Worm (Caenorhabditis elegans) whole organism, L1 larva: ENCODE measurements around the gene try-13.

Source experiments
- aly-2 ChIP-seq: fragments of 150-350 bp; optimal IDR thresholded peaks from 2 replicates; lab custom pipeline; 2014; ENCODE audit warnings: missing biosample characterization, missing genetic modification characterization
- blmp-1 ChIP-seq: fragments of 150-350 bp; optimal IDR thresholded peaks from 2 replicates; lab custom pipeline; 2014; ENCODE audit warnings: missing biosample characterization, missing genetic modification characterization
- ceh-82 ChIP-seq, 3 experiments: fragments of 150-350 bp in 1 of 3; sonication (generic microtip) in 2 of 3; optimal IDR thresholded peaks; 2 replicates each; lab custom pipeline; 2014 to 2017; ENCODE audit warnings: missing biosample characterization in 3 of 3, missing genetic modification characterization in 3 of 3
- ces-1 ChIP-seq: fragments of 150-350 bp; optimal IDR thresholded peaks from 2 replicates; lab custom pipeline; 2014; ENCODE audit warnings: missing biosample characterization, missing genetic modification reagents, missing genetic modification characterization
- elt-3 ChIP-seq, 6 experiments: fragments of 150-350 bp in 1 of 6; sonication (generic microtip); optimal IDR thresholded peaks; 2 replicates each; lab custom pipeline; 2017 to 2018; ENCODE audit warnings: missing biosample characterization in 6 of 6, missing genetic modification characterization in 6 of 6, inconsistent platforms in 1 of 6
- fkh-10 ChIP-seq: sonication (generic microtip); optimal IDR thresholded peaks from 2 replicates; lab custom pipeline; 2017; ENCODE audit warnings: missing biosample characterization, missing genetic modification reagents, missing genetic modification characterization
- fos-1 ChIP-seq: fragments of 150-350 bp; optimal IDR thresholded peaks from 2 replicates; lab custom pipeline; 2014; ENCODE audit warnings: missing biosample characterization, missing genetic modification characterization
- lin-13 ChIP-seq: fragments of 150-350 bp; optimal IDR thresholded peaks from 2 replicates; lab custom pipeline; 2014; ENCODE audit warnings: missing biosample characterization, missing genetic modification reagents, missing genetic modification characterization
- lsy-2 ChIP-seq, 2 experiments: fragments of 150-350 bp; optimal IDR thresholded peaks; 2 replicates each; lab custom pipeline; 2014; ENCODE audit warnings: missing biosample characterization in 2 of 2, missing genetic modification characterization in 2 of 2
- nhr-11 ChIP-seq: fragments of 150-350 bp; optimal IDR thresholded peaks from 2 replicates; lab custom pipeline; 2014; ENCODE audit warnings: missing biosample characterization, missing genetic modification characterization
- nhr-12 ChIP-seq: sonication (generic microtip); optimal IDR thresholded peaks from 2 replicates; lab custom pipeline; 2017; ENCODE audit warnings: missing biosample characterization, missing genetic modification characterization
- pqm-1 ChIP-seq: sonication (generic microtip); optimal IDR thresholded peaks from 3 replicates; lab custom pipeline; 2017; ENCODE audit warnings: missing biosample characterization, missing genetic modification characterization
- sptf-1 ChIP-seq: fragments of 150-350 bp; optimal IDR thresholded peaks from 2 replicates; lab custom pipeline; 2014; ENCODE audit warnings: missing biosample characterization, missing genetic modification characterization
- unc-86 ChIP-seq: sonication (generic microtip); optimal IDR thresholded peaks from 2 replicates; lab custom pipeline; 2016; ENCODE audit warnings: missing genetic modification characterization, missing compliant biosample characterization

DNA sequence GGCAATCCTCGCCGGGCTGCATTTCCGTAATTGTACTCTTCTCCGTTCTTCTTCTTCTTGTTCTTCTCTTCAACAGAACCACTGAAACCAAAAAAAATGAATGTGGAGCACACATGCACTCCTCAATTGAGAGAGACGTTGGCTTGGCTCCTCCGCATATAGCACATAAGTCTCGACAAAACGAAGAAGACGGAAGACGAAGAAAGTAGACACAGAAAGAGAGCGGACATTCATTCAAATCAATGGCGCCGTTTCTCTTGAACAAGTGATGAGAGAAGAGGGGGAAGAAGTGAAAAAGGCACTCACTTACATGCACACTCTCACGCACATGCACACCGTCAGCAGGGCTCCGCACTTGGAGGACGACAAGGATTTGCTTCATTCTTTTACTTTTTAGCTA, 2.4 kb upstream of the try-13 start, which contains the start of gene F25E5.9:
- TF ChIP-seq aly-2 (tag; lab: Kevin White, UChicago) (no peak), nhr-11 (tag; lab: Kevin White, UChicago) (no peak), lsy-2 (tag; optimal IDR thresholded peaks at IDR 0.05; lab: Kevin White, UChicago) (peak in 1 of 2 experiments; percentile 27), nhr-12 (tag; lab: Kevin White, UChicago) (no peak), pqm-1 (tag; lab: Kevin White, UChicago) (no peak), elt-3 (tag; optimal IDR thresholded peaks at IDR 0.05; lab: Kevin White, UChicago) (no peak), ceh-82 (tag; optimal IDR thresholded peaks at IDR 0.05; lab: Kevin White, UChicago) (peak in 1 of 3 experiments; percentile 25), unc-86 (tag; lab: Kevin White, UChicago) (peak; percentile 5), fkh-10 (GFP tag; lab: Kevin White, UChicago) (peak; percentile 38), lin-13 (no peak), ces-1 (no peak), sptf-1 (no peak), fos-1 (tag; lab: Kevin White, UChicago) (no peak), blmp-1 (no peak)
